Worm (Caenorhabditis elegans) whole organism, midembryonic: Measurements from ENCODE around the gene Y46B2A.3.

Experiments
- cog-1 ChIP-seq: sonication (generic microtip); optimal IDR thresholded peaks from 2 replicates; lab custom pipeline; 2016; ENCODE audit warnings: missing genetic modification characterization, missing compliant biosample characterization
- flt-1 ChIP-seq: fragments of 200-800 bp; sonication (Bioruptor generic); IDR thresholded peaks from 2 replicates; pipeline ENCODE4 v1.3.6; 2022; ENCODE audit warnings: missing genetic modification characterization, missing compliant biosample characterization
- klf-2 ChIP-seq: fragments of 200-800 bp; sonication (Bioruptor generic); conservative IDR thresholded peaks from 2 replicates; pipeline ENCODE4 v1.3.6; 2022; ENCODE audit warnings: missing genetic modification reagents, missing genetic modification characterization, missing compliant biosample characterization
- med-1 ChIP-seq: sonication (generic microtip); optimal IDR thresholded peaks from 2 replicates; lab custom pipeline; 2017; ENCODE audit warnings: missing genetic modification characterization, mild to moderate bottlenecking, missing compliant biosample characterization, antibody characterized with exemption, missing genetic modification reagents; ENCODE audit not compliant: insufficient read depth
- ref-1 ChIP-seq: fragments of 200-800 bp; sonication (Bioruptor generic); conservative IDR thresholded peaks from 2 replicates; pipeline ENCODE4 v1.3.6; 2022; ENCODE audit warnings: missing genetic modification reagents, missing genetic modification characterization, missing compliant biosample characterization
- ztf-29 ChIP-seq: fragments of 200-800 bp; sonication (Bioruptor generic); IDR thresholded peaks from 2 replicates; pipeline ENCODE4 v1.3.6; 2022; ENCODE audit warnings: missing genetic modification reagents, missing genetic modification characterization, missing compliant biosample characterization

DNA sequence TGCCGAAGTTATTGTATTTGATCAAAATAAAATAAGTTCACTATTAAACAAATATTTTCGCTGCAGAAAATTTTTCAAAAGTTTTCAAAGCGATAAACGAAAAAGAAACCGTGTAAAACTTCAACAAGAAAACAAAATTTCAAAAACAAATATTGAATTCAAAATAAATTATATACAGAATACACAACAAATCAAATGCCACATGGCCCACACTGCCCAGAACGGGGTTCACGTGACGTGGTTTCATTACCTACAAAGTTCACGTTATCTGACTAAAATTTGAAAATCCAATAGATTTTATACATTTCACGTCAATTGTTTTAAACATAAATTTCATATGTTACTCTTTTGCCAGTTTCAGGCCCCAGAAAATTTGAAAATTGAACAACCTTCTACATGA lies 46.2 kb downstream of the Y46B2A.3 start, which contains the start of gene F46F5.7:
- TF ChIP-seq cog-1 (no peak), ref-1 (GFP tag; lab: Robert Waterston, UW) (no peak), klf-2 (GFP tag; lab: Robert Waterston, UW) (no peak), ztf-29 (GFP tag; lab: Robert Waterston, UW) (no peak), flt-1 (GFP tag; lab: Robert Waterston, UW) (no peak), med-1 (no peak)
